Fruit fly (Drosophila melanogaster) whole organism, embryonic: ENCODE measurements around the gene peng.

Source experiments
- Bteb2 ChIP-seq: fragments of 200-800 bp; sonication (Bioruptor generic); optimal IDR thresholded peaks from 2 replicates; lab custom pipeline; 2016; ENCODE audit warnings: missing biosample characterization, missing genetic modification characterization
- CG12744 ChIP-seq: fragments of 200-800 bp; sonication (Bioruptor generic); optimal IDR thresholded peaks from 2 replicates; lab custom pipeline; 2016; ENCODE audit warnings: missing biosample characterization, missing genetic modification characterization
- CG13775 ChIP-seq: fragments of 200-800 bp; sonication (Bioruptor generic); optimal IDR thresholded peaks from 3 replicates; lab custom pipeline; 2017; ENCODE audit warnings: missing biosample characterization, mild to moderate bottlenecking, missing genetic modification characterization
- CG15601 ChIP-seq: fragments of 200-800 bp; sonication (Bioruptor generic); optimal IDR thresholded peaks from 3 replicates; lab custom pipeline; 2019; ENCODE audit warnings: missing biosample characterization, mild to moderate bottlenecking, missing genetic modification characterization, moderate library complexity
- CG18619 ChIP-seq: fragments of 200-800 bp; sonication (Bioruptor generic); optimal IDR thresholded peaks from 3 replicates; lab custom pipeline; 2017; ENCODE audit warnings: missing biosample characterization, mild to moderate bottlenecking, missing genetic modification characterization
- CG2875 ChIP-seq: fragments of 200-800 bp; sonication (Bioruptor generic); optimal IDR thresholded peaks from 2 replicates; lab custom pipeline; 2017; ENCODE audit warnings: missing biosample characterization, mild to moderate bottlenecking, missing genetic modification characterization, missing genetic modification reagents
- CG31224 ChIP-seq: fragments of 200-800 bp; sonication (Bioruptor generic); IDR thresholded peaks from 2 replicates; pipeline ENCODE4 v1.3.6; 2022; ENCODE audit warnings: missing biosample characterization, missing genetic modification characterization
- CG3838 ChIP-seq: fragments of 200-800 bp; sonication (Bioruptor generic); optimal IDR thresholded peaks from 3 replicates; lab custom pipeline; 2016; ENCODE audit warnings: missing biosample characterization, missing genetic modification characterization
- CG42726 ChIP-seq: fragments of 200-800 bp; sonication (Bioruptor generic); IDR thresholded peaks from 2 replicates; pipeline ENCODE4 v1.3.6; 2022; ENCODE audit warnings: missing biosample characterization, missing genetic modification characterization; ENCODE audit not compliant: partially characterized antibody
- CG4730 ChIP-seq: fragments of 200-800 bp; sonication (Bioruptor generic); IDR thresholded peaks from 2 replicates; pipeline ENCODE4 v1.3.6; 2022; ENCODE audit warnings: missing biosample characterization, missing genetic modification characterization
- CG6175 ChIP-seq: fragments of 200-800 bp; sonication (Bioruptor generic); IDR thresholded peaks from 3 replicates; pipeline ENCODE4 v1.3.6; 2022; ENCODE audit warnings: missing biosample characterization, missing genetic modification characterization
- CG6654 ChIP-seq: fragments of 200-800 bp; sonication (Bioruptor generic); optimal IDR thresholded peaks from 2 replicates; lab custom pipeline; 2017; ENCODE audit warnings: missing biosample characterization, mild to moderate bottlenecking, missing genetic modification characterization
- CG6813 ChIP-seq: fragments of 200-800 bp; sonication (Bioruptor generic); optimal IDR thresholded peaks from 2 replicates; lab custom pipeline; 2017; ENCODE audit warnings: missing biosample characterization, missing genetic modification characterization, mild to moderate bottlenecking, moderate library complexity, missing genetic modification reagents
- CG7357 ChIP-seq: fragments of 200-800 bp; sonication (Bioruptor generic); IDR thresholded peaks from 3 replicates; pipeline ENCODE4 v1.3.6; 2022; ENCODE audit warnings: missing biosample characterization, missing genetic modification characterization
- CG7786 ChIP-seq: fragments of 200-800 bp; sonication (Bioruptor generic); optimal IDR thresholded peaks from 2 replicates; lab custom pipeline; 2016; ENCODE audit warnings: missing biosample characterization, missing genetic modification characterization
- CG9437 ChIP-seq: fragments of 200-800 bp; sonication (Bioruptor generic); optimal IDR thresholded peaks from 2 replicates; lab custom pipeline; 2018; ENCODE audit warnings: missing biosample characterization, mild to moderate bottlenecking, missing genetic modification characterization
- CG9727 ChIP-seq: fragments of 200-800 bp; sonication (Bioruptor generic); optimal IDR thresholded peaks from 3 replicates; lab custom pipeline; 2017; ENCODE audit warnings: missing biosample characterization, mild to moderate bottlenecking, missing genetic modification characterization
- Dad ChIP-seq: fragments of 200-800 bp; sonication (Bioruptor generic); optimal IDR thresholded peaks from 3 replicates; lab custom pipeline; 2016; ENCODE audit warnings: missing biosample characterization, missing genetic modification characterization
- Dfd ChIP-seq, 2 experiments: fragments of >200 bp; optimal IDR thresholded peaks; 2 replicates each; lab custom pipeline; 2017; ENCODE audit warnings: missing biosample characterization in 2 of 2, missing genetic modification characterization in 2 of 2
- Dp ChIP-seq: fragments of 200-800 bp; sonication (Bioruptor generic); optimal IDR thresholded peaks from 2 replicates; lab custom pipeline; 2018; ENCODE audit warnings: missing biosample characterization, mild to moderate bottlenecking, missing genetic modification characterization, moderate library complexity
- Drgx ChIP-seq: fragments of 200-800 bp; sonication (Bioruptor generic); IDR thresholded peaks from 2 replicates; pipeline ENCODE4 v1.3.6; 2022; ENCODE audit warnings: missing biosample characterization, missing genetic modification characterization
- Fer1 ChIP-seq: fragments of 200-800 bp; sonication (Bioruptor generic); optimal IDR thresholded peaks from 2 replicates; lab custom pipeline; 2017; ENCODE audit warnings: missing biosample characterization, mild to moderate bottlenecking, missing genetic modification characterization
- Gsc ChIP-seq: fragments of 200-800 bp; sonication (Bioruptor generic); IDR thresholded peaks from 2 replicates; pipeline ENCODE4 v1.3.6; 2022; ENCODE audit warnings: missing biosample characterization, missing genetic modification characterization
- Lim3 ChIP-seq: fragments of 200-800 bp; sonication (Bioruptor generic); IDR thresholded peaks from 2 replicates; pipeline ENCODE4 v1.3.6; 2022; ENCODE audit warnings: missing biosample characterization, missing genetic modification characterization
- Lpt ChIP-seq: fragments of >200 bp; optimal IDR thresholded peaks from 2 replicates; lab custom pipeline; 2018; ENCODE audit warnings: missing biosample characterization, missing genetic modification characterization
- Mrtf ChIP-seq: fragments of 200-800 bp; sonication (Bioruptor generic); IDR thresholded peaks from 3 replicates; pipeline ENCODE4 v1.3.6; 2022; ENCODE audit warnings: missing biosample characterization, missing genetic modification characterization
- PHDP ChIP-seq: fragments of 200-800 bp; sonication (Bioruptor generic); optimal IDR thresholded peaks from 3 replicates; lab custom pipeline; 2018; ENCODE audit warnings: missing biosample characterization, mild to moderate bottlenecking, missing genetic modification characterization, moderate library complexity
- Sry-δ ChIP-seq: fragments of 200-800 bp; sonication (Bioruptor generic); optimal IDR thresholded peaks from 2 replicates; lab custom pipeline; 2016; ENCODE audit warnings: missing biosample characterization, missing genetic modification characterization
- Vsx1 ChIP-seq: fragments of 200-800 bp; sonication (Bioruptor generic); optimal IDR thresholded peaks from 2 replicates; lab custom pipeline; 2017; ENCODE audit warnings: missing biosample characterization, mild to moderate bottlenecking, missing genetic modification characterization, missing genetic modification reagents
- ac ChIP-seq: fragments of 200-800 bp; sonication (Bioruptor generic); optimal IDR thresholded peaks from 3 replicates; lab custom pipeline; 2017; ENCODE audit warnings: missing biosample characterization, mild to moderate bottlenecking, missing genetic modification characterization
- al ChIP-seq: fragments of 200-800 bp; sonication (Bioruptor generic); IDR thresholded peaks from 2 replicates; pipeline ENCODE4 v1.3.6; 2022; ENCODE audit warnings: missing biosample characterization, missing genetic modification characterization
- btn ChIP-seq: fragments of 200-800 bp; sonication (Bioruptor generic); optimal IDR thresholded peaks from 2 replicates; lab custom pipeline; 2016; ENCODE audit warnings: missing biosample characterization, missing genetic modification characterization
- cg ChIP-seq: fragments of 200-800 bp; sonication (Bioruptor generic); optimal IDR thresholded peaks from 3 replicates; lab custom pipeline; 2019; ENCODE audit warnings: missing biosample characterization, mild to moderate bottlenecking, missing genetic modification characterization, moderate library complexity
- crol ChIP-seq: fragments of 200-800 bp; sonication (Bioruptor generic); IDR thresholded peaks from 2 replicates; pipeline ENCODE4 v1.3.6; 2022; ENCODE audit warnings: missing biosample characterization, missing genetic modification characterization
- dmrt11E ChIP-seq: fragments of 200-800 bp; sonication (Bioruptor generic); optimal IDR thresholded peaks from 3 replicates; lab custom pipeline; 2018; ENCODE audit warnings: missing biosample characterization, mild to moderate bottlenecking, missing genetic modification characterization, moderate library complexity
- emc ChIP-seq: fragments of 200-800 bp; sonication (Bioruptor generic); optimal IDR thresholded peaks from 2 replicates; lab custom pipeline; 2016; ENCODE audit warnings: missing biosample characterization, missing genetic modification characterization
- fd64A ChIP-seq: fragments of 200-800 bp; sonication (Bioruptor generic); optimal IDR thresholded peaks from 3 replicates; lab custom pipeline; 2018; ENCODE audit warnings: missing biosample characterization, mild to moderate bottlenecking, missing genetic modification characterization
- ftz-f1 ChIP-seq: fragments of 200-800 bp; sonication (Bioruptor generic); optimal IDR thresholded peaks from 2 replicates; lab custom pipeline; 2016; ENCODE audit warnings: missing biosample characterization, missing genetic modification characterization
- gro ChIP-seq: fragments of 200-800 bp; sonication (Bioruptor generic); optimal IDR thresholded peaks from 2 replicates; lab custom pipeline; 2016; ENCODE audit warnings: missing biosample characterization, missing genetic modification characterization
- hth ChIP-seq: fragments of >200 bp; optimal IDR thresholded peaks from 2 replicates; lab custom pipeline; 2017; ENCODE audit warnings: inconsistent platforms
- jigr1 ChIP-seq: fragments of 200-800 bp; sonication (Bioruptor generic); IDR thresholded peaks from 3 replicates; pipeline ENCODE4 v1.3.6; 2022; ENCODE audit warnings: missing biosample characterization, missing genetic modification characterization
- lmd ChIP-seq: fragments of 200-800 bp; sonication (Bioruptor generic); IDR thresholded peaks from 2 replicates; pipeline ENCODE4 v1.3.6; 2022; ENCODE audit warnings: missing biosample characterization, missing genetic modification characterization
- nom ChIP-seq: fragments of 200-800 bp; sonication (Bioruptor generic); optimal IDR thresholded peaks from 2 replicates; lab custom pipeline; 2017; ENCODE audit warnings: missing biosample characterization, missing genetic modification characterization, mild to moderate bottlenecking, moderate library complexity, missing genetic modification reagents
- onecut ChIP-seq: fragments of 200-800 bp; sonication (Bioruptor generic); IDR thresholded peaks from 2 replicates; pipeline ENCODE4 v1.3.6; 2022; ENCODE audit warnings: missing biosample characterization, missing genetic modification characterization
- org-1 ChIP-seq: fragments of 200-800 bp; sonication (Bioruptor generic); optimal IDR thresholded peaks from 2 replicates; lab custom pipeline; 2017; ENCODE audit warnings: missing biosample characterization, missing genetic modification characterization
- schlank ChIP-seq: fragments of 200-800 bp; sonication (Bioruptor generic); optimal IDR thresholded peaks from 2 replicates; lab custom pipeline; 2018; ENCODE audit warnings: missing biosample characterization, mild to moderate bottlenecking, missing genetic modification characterization
- sens-2 ChIP-seq: fragments of 200-800 bp; sonication (Bioruptor generic); IDR thresholded peaks from 2 replicates; pipeline ENCODE4 v1.3.6; 2022; ENCODE audit warnings: missing biosample characterization, missing genetic modification characterization
- slbo ChIP-seq: fragments of 200-800 bp; sonication (Bioruptor generic); IDR thresholded peaks from 2 replicates; pipeline ENCODE4 v1.3.6; 2022; ENCODE audit warnings: missing biosample characterization, missing genetic modification characterization
- trem ChIP-seq: fragments of 200-800 bp; optimal IDR thresholded peaks from 3 replicates; lab custom pipeline; 2019; ENCODE audit warnings: missing biosample characterization, mild to moderate bottlenecking, missing genetic modification characterization, moderate library complexity
- twi ChIP-seq: fragments of 200-800 bp; optimal IDR thresholded peaks from 2 replicates; lab custom pipeline; 2019; ENCODE audit warnings: missing biosample characterization, mild to moderate bottlenecking, missing genetic modification characterization, moderate library complexity
- usp ChIP-seq: fragments of >200 bp; optimal IDR thresholded peaks from 2 replicates; lab custom pipeline; 2017; ENCODE audit warnings: missing biosample characterization, missing genetic modification characterization

peng gene

DNA sequence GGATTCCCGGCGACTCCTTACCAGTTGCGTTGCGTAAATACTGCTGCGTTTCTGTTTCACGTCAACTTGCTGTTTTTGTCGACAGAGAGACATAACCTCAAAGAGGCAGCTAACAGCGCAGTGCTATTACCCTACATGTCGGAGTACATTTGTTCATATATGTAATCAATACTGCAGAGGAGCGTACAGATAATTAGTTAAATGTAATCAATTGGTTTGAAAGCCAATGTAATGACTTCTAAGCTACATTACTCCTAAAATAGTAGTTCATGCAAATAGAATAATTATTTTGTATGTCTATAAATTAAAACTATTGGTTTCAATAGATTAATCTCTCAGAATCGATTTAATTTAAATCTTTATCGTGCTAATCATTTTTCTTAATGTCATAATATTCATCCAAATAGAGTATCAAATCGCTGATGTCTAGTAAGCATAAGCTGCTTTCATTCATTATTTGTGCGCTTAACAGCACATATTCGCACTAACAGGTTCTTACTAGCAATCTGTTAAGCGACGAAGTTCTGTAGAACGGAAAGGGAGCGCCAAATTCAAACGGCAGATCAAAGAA is 30.4 kb downstream of the peng start, which contains the start of the genes SLIRP1 and anox (continued):
- peak; percentile 87 for TF ChIP-seq Vsx1
- peak; percentile 60 for TF ChIP-seq onecut
- peak; percentile 87 for TF ChIP-seq trem (tag; lab: Kevin White, UChicago)
- peak; percentile 79 for TF ChIP-seq CG7786 (GFP tag; lab: Kevin White, UChicago)
- TF ChIP-seq CG9437 (GFP tag; lab: Kevin White, UChicago), result peak; percentile 97
- TF ChIP-seq Dfd (GFP tag; optimal IDR thresholded peaks at IDR 0.05; lab: Kevin White, UChicago), result no peak
- TF ChIP-seq Bteb2 (GFP tag; lab: Kevin White, UChicago), result peak; percentile 81
- peak; percentile 24 for TF ChIP-seq fd64A (GFP tag; lab: Kevin White, UChicago)
- no peak for TF ChIP-seq sens-2 (GFP tag; lab: Robert Waterston, UW)
- no peak for TF ChIP-seq cg (GFP tag; lab: Kevin White, UChicago)
- TF ChIP-seq dmrt11E, result peak; percentile 92
- TF ChIP-seq Drgx, result peak; percentile 66
- peak; percentile 75 for TF ChIP-seq CG4730 (GFP tag; lab: Robert Waterston, UW)
- peak; percentile 87 for TF ChIP-seq Fer1
- peak; percentile 88 for TF ChIP-seq lmd (GFP tag; lab: Robert Waterston, UW)
- TF ChIP-seq Dp, result peak; percentile 64
- TF ChIP-seq emc (GFP tag; lab: Kevin White, UChicago), result no peak
- TF ChIP-seq ac (GFP tag; lab: Kevin White, UChicago), result peak; percentile 20
- TF ChIP-seq CG6175, result no peak
- TF ChIP-seq btn (GFP tag; lab: Kevin White, UChicago), result peak; percentile 18
- peak; percentile 61 for TF ChIP-seq CG31224 (GFP tag; lab: Robert Waterston, UW)
- TF ChIP-seq crol, result no peak
- TF ChIP-seq CG42726 (GFP tag; lab: Robert Waterston, UW), result no peak
- peak; percentile 67 for TF ChIP-seq schlank (tag; lab: Kevin White, UChicago)
- peak; percentile 44; the same call in 1 of the 2 replicates for TF ChIP-seq Gsc (GFP tag; lab: Robert Waterston, UW)
- TF ChIP-seq slbo (GFP tag; lab: Robert Waterston, UW), result peak; percentile 84
- TF ChIP-seq twi (tag; lab: Kevin White, UChicago), result peak; percentile 78
- TF ChIP-seq CG3838 (GFP tag; lab: Kevin White, UChicago), result peak; percentile 49
- no peak for TF ChIP-seq hth (lab: Kevin White, UChicago)
- peak; percentile 91 for TF ChIP-seq CG18619 (GFP tag; lab: Kevin White, UChicago)
- peak; percentile 86 for TF ChIP-seq CG15601 (tag; lab: Kevin White, UChicago)
- TF ChIP-seq CG6654 (GFP tag; lab: Kevin White, UChicago), result peak; percentile 65
- peak; percentile 60; the same call in 1 of the 3 replicates for TF ChIP-seq Mrtf (GFP tag; lab: Robert Waterston, UW)
- TF ChIP-seq CG9727 (GFP tag; lab: Kevin White, UChicago), result peak; percentile 92
- TF ChIP-seq Lpt (GFP tag; lab: Kevin White, UChicago), result no peak
- peak; percentile 82 for TF ChIP-seq gro (GFP tag; lab: Kevin White, UChicago)
- TF ChIP-seq Lim3, result 0 out of 2 replicates have a peak, but pooled peaks have one; percentile 12
- TF ChIP-seq usp (GFP tag; lab: Kevin White, UChicago), result no peak
- no peak for TF ChIP-seq ftz-f1
- TF ChIP-seq Sry-δ (GFP tag; lab: Kevin White, UChicago), result peak; percentile 30
- TF ChIP-seq CG13775 (GFP tag; lab: Kevin White, UChicago), result peak; percentile 87
- peak; percentile 55 for TF ChIP-seq Dad
- peak; percentile 75 for TF ChIP-seq nom
- peak; percentile 70 for TF ChIP-seq CG6813 (GFP tag; lab: Kevin White, UChicago)
- TF ChIP-seq jigr1 (GFP tag; lab: Robert Waterston, UW), result 0 out of 3 replicates have a peak, but pooled peaks have one; percentile 31
- peak; percentile 76 for TF ChIP-seq CG7357 (GFP tag; lab: Robert Waterston, UW)
- peak; percentile 83 for TF ChIP-seq org-1 (GFP tag; lab: Kevin White, UChicago)
- peak; percentile 67 for TF ChIP-seq CG12744 (GFP tag; lab: Kevin White, UChicago)
- peak; percentile 63 for TF ChIP-seq CG2875
- peak; percentile 55 for TF ChIP-seq al
- TF ChIP-seq PHDP (tag; lab: Kevin White, UChicago), result peak; percentile 90
